Fruit fly (Drosophila melanogaster) S2 (cell line): ENCODE data around the gene GAPcenA.

Experiments used
- CG8478 ChIP-seq: fragments of >200 bp; optimal IDR thresholded peaks from 2 replicates; lab custom pipeline; 2018
- CTCF ChIP-seq, 2 experiments: fragments of >200 bp; optimal IDR thresholded peaks; 2 replicates each; lab custom pipeline; 2018

dm6 chr3L:8314788-8315140, 31.6 kb upstream of the GAPcenA start:
- TF ChIP-seq CG8478 (lab: Kevin White, UChicago) (no peak), CTCF (optimal IDR thresholded peaks at IDR 0.05; lab: Kevin White, UChicago) (no peak)
